Fruit fly (Drosophila melanogaster) whole organism, embryonic: ENCODE data around the gene CG13609.

Experiments
- Asciz ChIP-seq: fragments of 200-800 bp; sonication (Bioruptor generic); optimal IDR thresholded peaks from 2 replicates; lab custom pipeline; 2017; ENCODE audit warnings: missing biosample characterization, mild to moderate bottlenecking, missing genetic modification characterization, missing genetic modification reagents
- Awh ChIP-seq: fragments of 200-800 bp; sonication (Bioruptor generic); IDR thresholded peaks from 2 replicates; pipeline ENCODE4, ENCODE4 v1.3.6; 2022; ENCODE audit warnings: missing biosample characterization, missing genetic modification characterization
- B-H2 ChIP-seq: fragments of 200-800 bp; sonication (Bioruptor generic); optimal IDR thresholded peaks from 2 replicates; lab custom pipeline; 2018; ENCODE audit warnings: missing biosample characterization, mild to moderate bottlenecking, missing genetic modification characterization
- C15 ChIP-seq: fragments of 200-800 bp; sonication (Bioruptor generic); IDR thresholded peaks from 3 replicates; pipeline ENCODE4 v1.3.6; 2022; ENCODE audit warnings: missing biosample characterization, missing genetic modification characterization
- CG10267 ChIP-seq: fragments of 200-800 bp; sonication (Bioruptor generic); optimal IDR thresholded peaks from 2 replicates; lab custom pipeline; 2018; ENCODE audit warnings: missing biosample characterization, mild to moderate bottlenecking, missing genetic modification characterization, moderate library complexity
- CG10654 ChIP-seq: fragments of 200-800 bp; sonication (Bioruptor generic); optimal IDR thresholded peaks from 2 replicates; lab custom pipeline; 2016; ENCODE audit warnings: missing biosample characterization, missing genetic modification characterization
- CG12391 ChIP-seq: fragments of 200-800 bp; sonication (Bioruptor generic); optimal IDR thresholded peaks from 3 replicates; lab custom pipeline; 2018; ENCODE audit warnings: missing biosample characterization, mild to moderate bottlenecking, missing genetic modification characterization, moderate library complexity
- CG13287 ChIP-seq: fragments of 200-800 bp; sonication (Bioruptor generic); IDR thresholded peaks from 2 replicates; pipeline ENCODE4 v1.3.6; 2022; ENCODE audit warnings: missing biosample characterization, missing genetic modification characterization; ENCODE audit not compliant: partially characterized antibody
- CG13424 ChIP-seq: fragments of 200-800 bp; sonication (Bioruptor generic); optimal IDR thresholded peaks from 2 replicates; lab custom pipeline; 2019; ENCODE audit warnings: missing biosample characterization, mild to moderate bottlenecking, missing genetic modification characterization, moderate library complexity
- CG13894 ChIP-seq: fragments of 200-800 bp; sonication (Bioruptor generic); optimal IDR thresholded peaks from 3 replicates; lab custom pipeline; 2018; ENCODE audit warnings: missing biosample characterization, mild to moderate bottlenecking, missing genetic modification characterization, moderate library complexity
- CG17802 ChIP-seq: fragments of 200-800 bp; sonication (Bioruptor generic); optimal IDR thresholded peaks from 2 replicates; lab custom pipeline; 2018; ENCODE audit warnings: missing biosample characterization, mild to moderate bottlenecking, missing genetic modification characterization, moderate library complexity
- CG1832 ChIP-seq: fragments of 200-800 bp; sonication (Bioruptor generic); optimal IDR thresholded peaks from 2 replicates; lab custom pipeline; 2017; ENCODE audit warnings: missing biosample characterization, mild to moderate bottlenecking, missing genetic modification characterization, inconsistent platforms
- CG2875 ChIP-seq: fragments of 200-800 bp; sonication (Bioruptor generic); optimal IDR thresholded peaks from 2 replicates; lab custom pipeline; 2017; ENCODE audit warnings: missing biosample characterization, mild to moderate bottlenecking, missing genetic modification characterization, missing genetic modification reagents
- CG30403 ChIP-seq: fragments of 200-800 bp; sonication (Bioruptor generic); optimal IDR thresholded peaks from 3 replicates; lab custom pipeline; 2016; ENCODE audit warnings: missing biosample characterization, missing genetic modification characterization
- CG3281 ChIP-seq: fragments of 200-800 bp; sonication (Bioruptor generic); optimal IDR thresholded peaks from 3 replicates; lab custom pipeline; 2017; ENCODE audit warnings: missing biosample characterization, mild to moderate bottlenecking, missing genetic modification characterization
- CG33557 ChIP-seq: fragments of 200-800 bp; sonication (Bioruptor generic); optimal IDR thresholded peaks from 2 replicates; lab custom pipeline; 2019; ENCODE audit warnings: missing biosample characterization, mild to moderate bottlenecking, missing genetic modification characterization, moderate library complexity
- CG34422 ChIP-seq: fragments of 200-800 bp; sonication (Bioruptor generic); IDR thresholded peaks from 3 replicates; pipeline ENCODE4 v1.3.6; 2022; ENCODE audit warnings: missing biosample characterization, missing genetic modification characterization
- CG3995 ChIP-seq: fragments of 200-800 bp; sonication (Bioruptor generic); optimal IDR thresholded peaks from 3 replicates; lab custom pipeline; 2016; ENCODE audit warnings: missing biosample characterization, missing genetic modification characterization
- CG42726 ChIP-seq: fragments of 200-800 bp; sonication (Bioruptor generic); IDR thresholded peaks from 2 replicates; pipeline ENCODE4 v1.3.6; 2022; ENCODE audit warnings: missing biosample characterization, missing genetic modification characterization; ENCODE audit not compliant: partially characterized antibody
- CG4730 ChIP-seq: fragments of 200-800 bp; sonication (Bioruptor generic); IDR thresholded peaks from 2 replicates; pipeline ENCODE4 v1.3.6; 2022; ENCODE audit warnings: missing biosample characterization, missing genetic modification characterization
- CG6683 ChIP-seq: fragments of 200-800 bp; sonication (Bioruptor generic); optimal IDR thresholded peaks from 2 replicates; lab custom pipeline; 2017; ENCODE audit warnings: missing biosample characterization, mild to moderate bottlenecking, missing genetic modification characterization, missing genetic modification reagents
- CG7271 ChIP-seq: fragments of 200-800 bp; sonication (Bioruptor generic); optimal IDR thresholded peaks from 2 replicates; lab custom pipeline; 2018; ENCODE audit warnings: missing biosample characterization, mild to moderate bottlenecking, missing genetic modification characterization, moderate library complexity
- CG9932 ChIP-seq: fragments of 200-800 bp; sonication (Bioruptor generic); IDR thresholded peaks from 2 replicates; pipeline ENCODE4 v1.3.6; 2022; ENCODE audit warnings: missing biosample characterization, missing genetic modification characterization
- D ChIP-seq, 2 experiments: fragments of 200-800 bp in 1 of 2; fragments of >200 bp in 1 of 2; sonication (Bioruptor generic) in 1 of 2; optimal IDR thresholded peaks; 2 replicates in 1 of 2; 3 replicates in 1 of 2; lab custom pipeline; 2017; ENCODE audit warnings: mild to moderate bottlenecking in 1 of 2, missing biosample characterization in 1 of 2, missing genetic modification characterization in 1 of 2, missing genetic modification reagents in 1 of 2
- Dek ChIP-seq: fragments of 200-800 bp; sonication (Bioruptor generic); optimal IDR thresholded peaks from 3 replicates; lab custom pipeline; 2019; ENCODE audit warnings: missing biosample characterization, mild to moderate bottlenecking, missing genetic modification characterization, moderate library complexity
- Dfd ChIP-seq, 2 experiments: fragments of >200 bp; optimal IDR thresholded peaks; 2 replicates each; lab custom pipeline; 2017; ENCODE audit warnings: missing biosample characterization in 2 of 2, missing genetic modification characterization in 2 of 2
- HmgZ ChIP-seq: fragments of 200-800 bp; sonication (Bioruptor generic); optimal IDR thresholded peaks from 2 replicates; lab custom pipeline; 2018; ENCODE audit warnings: missing biosample characterization, mild to moderate bottlenecking, missing genetic modification characterization
- Hsf ChIP-seq: fragments of 200-800 bp; sonication (Bioruptor generic); optimal IDR thresholded peaks from 3 replicates; lab custom pipeline; 2016; ENCODE audit warnings: missing biosample characterization, missing genetic modification characterization
- Neu2 ChIP-seq: fragments of 200-800 bp; sonication (Bioruptor generic); optimal IDR thresholded peaks from 3 replicates; lab custom pipeline; 2016; ENCODE audit warnings: missing biosample characterization, missing genetic modification characterization, borderline replicate concordance
- Sry-δ ChIP-seq: fragments of 200-800 bp; sonication (Bioruptor generic); optimal IDR thresholded peaks from 2 replicates; lab custom pipeline; 2016; ENCODE audit warnings: missing biosample characterization, missing genetic modification characterization
- Xbp1 ChIP-seq: fragments of 200-800 bp; sonication (Bioruptor generic); optimal IDR thresholded peaks from 3 replicates; lab custom pipeline; 2016; ENCODE audit warnings: missing biosample characterization, mild to moderate bottlenecking, missing genetic modification characterization
- al ChIP-seq: fragments of 200-800 bp; sonication (Bioruptor generic); IDR thresholded peaks from 2 replicates; pipeline ENCODE4 v1.3.6; 2022; ENCODE audit warnings: missing biosample characterization, missing genetic modification characterization
- bowl ChIP-seq: fragments of 200-800 bp; sonication (Bioruptor generic); IDR thresholded peaks from 2 replicates; pipeline ENCODE4 v1.3.6; 2022; ENCODE audit warnings: missing biosample characterization, missing genetic modification characterization
- btn ChIP-seq: fragments of 200-800 bp; sonication (Bioruptor generic); optimal IDR thresholded peaks from 2 replicates; lab custom pipeline; 2016; ENCODE audit warnings: missing biosample characterization, missing genetic modification characterization
- dati ChIP-seq: fragments of 200-800 bp; sonication (Bioruptor generic); IDR thresholded peaks from 2 replicates; pipeline ENCODE4 v1.3.6; 2022; ENCODE audit warnings: missing biosample characterization, missing genetic modification characterization
- gcm ChIP-seq: fragments of 200-800 bp; sonication (Bioruptor generic); optimal IDR thresholded peaks from 2 replicates; lab custom pipeline; 2019; ENCODE audit warnings: missing biosample characterization, mild to moderate bottlenecking, missing genetic modification characterization, moderate library complexity
- gcm2 ChIP-seq: fragments of 200-800 bp; sonication (Bioruptor generic); optimal IDR thresholded peaks from 2 replicates; lab custom pipeline; 2016; ENCODE audit warnings: missing biosample characterization, missing genetic modification characterization
- gem ChIP-seq: fragments of 200-800 bp; sonication (Bioruptor generic); optimal IDR thresholded peaks from 2 replicates; lab custom pipeline; 2019; ENCODE audit warnings: missing biosample characterization, mild to moderate bottlenecking, missing genetic modification characterization, moderate library complexity
- gro ChIP-seq: fragments of 200-800 bp; sonication (Bioruptor generic); optimal IDR thresholded peaks from 2 replicates; lab custom pipeline; 2016; ENCODE audit warnings: missing biosample characterization, missing genetic modification characterization
- hb ChIP-seq: fragments of 200-800 bp; sonication (Bioruptor generic); IDR thresholded peaks from 3 replicates; pipeline ENCODE4 v1.3.6; 2022; ENCODE audit warnings: missing biosample characterization, missing genetic modification characterization; ENCODE audit not compliant: partially characterized antibody
- hth ChIP-seq: fragments of >200 bp; optimal IDR thresholded peaks from 2 replicates; lab custom pipeline; 2017; ENCODE audit warnings: inconsistent platforms
- kah ChIP-seq: fragments of 200-800 bp; sonication (Bioruptor generic); optimal IDR thresholded peaks from 2 replicates; lab custom pipeline; 2018; ENCODE audit warnings: missing biosample characterization, mild to moderate bottlenecking, missing genetic modification characterization
- org-1 ChIP-seq: fragments of 200-800 bp; sonication (Bioruptor generic); optimal IDR thresholded peaks from 2 replicates; lab custom pipeline; 2017; ENCODE audit warnings: missing biosample characterization, missing genetic modification characterization
- pan ChIP-seq, 4 experiments: fragments of >200 bp in 3 of 4; fragments of 200-800 bp in 1 of 4; sonication (Bioruptor generic) in 1 of 4; optimal IDR thresholded peaks in 3 of 4; IDR thresholded peaks in 1 of 4; 2 replicates each; pipeline versions ENCODE4 v1.3.6 to Lab custom; 2017 to 2022; ENCODE audit warnings: missing biosample characterization in 2 of 4, missing genetic modification characterization in 2 of 4, mixed read lengths in 1 of 4
- rib ChIP-seq: fragments of 200-800 bp; sonication (Bioruptor generic); IDR thresholded peaks from 2 replicates; pipeline ENCODE4 v1.3.6; 2022; ENCODE audit warnings: missing biosample characterization, missing genetic modification characterization
- row ChIP-seq: fragments of 200-800 bp; sonication (Bioruptor generic); IDR thresholded peaks from 3 replicates; pipeline ENCODE4 v1.3.6; 2022; ENCODE audit warnings: missing biosample characterization, missing genetic modification characterization
- sqz ChIP-seq: fragments of 200-800 bp; sonication (Bioruptor generic); optimal IDR thresholded peaks from 3 replicates; lab custom pipeline; 2018; ENCODE audit warnings: missing biosample characterization, mild to moderate bottlenecking, missing genetic modification characterization
- ssp ChIP-seq: fragments of 200-800 bp; sonication (Bioruptor generic); IDR thresholded peaks from 2 replicates; pipeline ENCODE4 v1.3.6; 2022; ENCODE audit warnings: missing biosample characterization, missing genetic modification characterization

The CG13609 gene

dm6 chr3R:24233366-24234161 lies 6.7 kb downstream of the CG13609 start (continued):
- TF ChIP-seq CG10654 (GFP tag; lab: Kevin White, UChicago) (no peak), Dek (tag; lab: Kevin White, UChicago) (no peak), CG3995 (GFP tag; lab: Kevin White, UChicago) (no peak), Asciz (GFP tag; lab: Kevin White, UChicago) (no peak), dati (no peak), CG13894 (tag; lab: Kevin White, UChicago) (no peak), CG10267 (tag; lab: Kevin White, UChicago) (no peak), CG12391 (tag; lab: Kevin White, UChicago) (peak; percentile 37), gem (tag; lab: Kevin White, UChicago) (no peak), hb (no peak), CG7271 (tag; lab: Kevin White, UChicago) (no peak), al (no peak), Xbp1 (GFP tag; lab: Kevin White, UChicago) (no peak), btn (GFP tag; lab: Kevin White, UChicago) (no peak), CG6683 (GFP tag; lab: Kevin White, UChicago) (no peak), gro (no peak), B-H2 (GFP tag; lab: Kevin White, UChicago) (no peak), CG30403 (GFP tag; lab: Kevin White, UChicago) (no peak), CG2875 (no peak), Hsf (peak; percentile 5), C15 (no peak), gcm2 (GFP tag; lab: Kevin White, UChicago) (no peak), HmgZ (no peak), CG1832 (no peak), hth (no peak), org-1 (GFP tag; lab: Kevin White, UChicago) (no peak), CG13287 (GFP tag; lab: Robert Waterston, UW) (peak; percentile 12; the same call in 1 of the 2 replicates), row (no peak), CG33557 (GFP tag; lab: Kevin White, UChicago) (no peak), D (optimal IDR thresholded peaks at IDR 0.05; lab: Kevin White, UChicago) (no peak), D (GFP tag; optimal IDR thresholded peaks at IDR 0.05; lab: Kevin White, UChicago) (no peak), CG3281 (GFP tag; lab: Kevin White, UChicago) (no peak), CG17802 (no peak), CG34422 (GFP tag; lab: Robert Waterston, UW) (peak; percentile 64; the same call in 1 of the 3 replicates), bowl (GFP tag; lab: Robert Waterston, UW) (no peak), rib (GFP tag; lab: Robert Waterston, UW) (peak; percentile 26; the same call in 1 of the 2 replicates), Awh (no peak), Dfd (GFP tag; optimal IDR thresholded peaks at IDR 0.05; lab: Kevin White, UChicago) (no peak), Sry-δ (GFP tag; lab: Kevin White, UChicago) (peak; percentile 13), kah (GFP tag; lab: Kevin White, UChicago) (no peak), CG13424 (tag; lab: Kevin White, UChicago) (no peak), ssp (GFP tag; lab: Robert Waterston, UW) (no peak), gcm (GFP tag; lab: Kevin White, UChicago) (no peak), CG42726 (no peak), CG9932 (no peak), pan (optimal IDR thresholded peaks at IDR 0.05; lab: Kevin White, UChicago) (no peak), pan (GFP tag; optimal IDR thresholded peaks at IDR 0.05 in 1 of 2, IDR thresholded peaks at IDR 0.05 in 1 of 2) (no peak), CG4730 (no peak), sqz (no peak), Neu2 (GFP tag; lab: Kevin White, UChicago) (no peak)
